Fruit fly (Drosophila melanogaster) Kc167 (cell line): Measurements from ENCODE around the gene CG4896.

ENCODE experiments used
- Sin3A ChIP-seq: fragments of >200 bp; optimal IDR thresholded peaks from 2 replicates; lab custom pipeline; 2018; ENCODE audit warnings: missing external identifiers
- h ChIP-seq: fragments of >200 bp; optimal IDR thresholded peaks from 3 replicates; lab custom pipeline; 2018; ENCODE audit warnings: missing external identifiers
- insv ChIP-seq: fragments of >200 bp; optimal IDR thresholded peaks from 3 replicates; lab custom pipeline; 2018; ENCODE audit warnings: missing external identifiers
- psq ChIP-seq: fragments of >200 bp; optimal IDR thresholded peaks from 2 replicates; lab custom pipeline; 2017; ENCODE audit warnings: missing external identifiers
- ttk ChIP-seq: sonication (Bioruptor generic); optimal IDR thresholded peaks from 2 replicates; lab custom pipeline; 2017; ENCODE audit warnings: missing external identifiers

- TF ChIP-seq h: no peak
- no peak for TF ChIP-seq insv (lab: Kevin White, UChicago)
- no peak for TF ChIP-seq Sin3A (lab: Kevin White, UChicago)
- no peak for TF ChIP-seq ttk (lab: Kevin White, UChicago)
- no peak for TF ChIP-seq psq (lab: Kevin White, UChicago)
These were observed 11.2 kb upstream of the CG4896 start, which contains the start of gene CG14341 for dm6 chr2L:1166326-1166725.
